Worm (Caenorhabditis elegans): ENCODE data around the gene Y54F10BM.9.

- TF ChIP-seq ztf-11 (tag; optimal IDR thresholded peaks at IDR 0.05) (no peak), egl-27 (tag; optimal IDR thresholded peaks at IDR 0.05) (no peak), ceh-82 (tag; optimal IDR thresholded peaks at IDR 0.05) (no peak), ama-1 (optimal IDR thresholded peaks at IDR 0.05) (no peak), nhr-12 (tag; optimal IDR thresholded peaks at IDR 0.05) (no peak), gmeb-1 (tag; optimal IDR thresholded peaks at IDR 0.05) (no peak), sma-9 (GFP tag; optimal IDR thresholded peaks at IDR 0.05) (no peak), sma-9 (tag; optimal IDR thresholded peaks at IDR 0.05) (no peak), sma-3 (GFP tag; optimal IDR thresholded peaks at IDR 0.05) (no peak), nhr-21 (tag; optimal IDR thresholded peaks at IDR 0.05) (no peak)
Observed at ce11 chrIII:2316439-2316838, 11.7 kb upstream of the Y54F10BM.9 start.
